Fruit fly (Drosophila melanogaster): ENCODE measurements around the gene Met.

The Met gene

DNA sequence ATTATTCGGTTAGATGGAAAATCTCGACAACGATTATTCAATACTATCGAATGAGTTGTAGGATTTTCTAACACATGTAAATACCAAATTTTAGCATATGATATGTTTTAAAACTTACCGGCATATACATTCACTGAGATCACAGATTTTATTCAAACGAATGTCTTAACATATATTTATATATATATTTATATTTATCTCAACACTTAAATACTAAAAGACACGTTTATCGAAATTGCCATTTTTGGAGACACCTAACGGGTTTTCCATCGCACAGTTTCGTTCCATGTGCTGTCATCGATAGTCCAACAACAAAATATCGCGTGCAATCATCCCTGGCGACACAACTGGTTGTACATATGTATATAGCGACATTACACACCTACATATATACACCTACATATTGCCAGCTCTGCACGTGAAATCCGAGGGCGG lies 4.3 kb upstream of the Met start, which contains the start of the genes CG2247 and CG1703 (continued):
- no peak for TF ChIP-seq nerfin-1 (tag; optimal IDR thresholded peaks at IDR 0.05)
- TF ChIP-seq exex (tag; optimal IDR thresholded peaks at IDR 0.05) = no peak
- TF ChIP-seq hbn (GFP tag; IDR thresholded peaks at IDR 0.05; ENCODE audit: partially characterized antibody) = peak; percentile 78
- TF ChIP-seq CG17186 (GFP tag; optimal IDR thresholded peaks at IDR 0.05) = peak; percentile 39
- TF ChIP-seq zen2 (GFP tag; IDR thresholded peaks at IDR 0.05; ENCODE audit: partially characterized antibody) = peak; percentile 37; the same call in 1 of the 3 replicates
- TF ChIP-seq CG12659 (GFP tag; optimal IDR thresholded peaks at IDR 0.05) = peak; percentile 73
- TF ChIP-seq CG4820 (GFP tag; optimal IDR thresholded peaks at IDR 0.05) = no peak
- no peak for TF ChIP-seq bsh (GFP tag; optimal IDR thresholded peaks at IDR 0.05)
- peak in 1 of 3 experiments; percentile 2 for TF ChIP-seq lola (GFP tag; optimal IDR thresholded peaks at IDR 0.05)
- peak; percentile 90 for TF ChIP-seq Scr (GFP tag; IDR thresholded peaks at IDR 0.05; ENCODE audit: partially characterized antibody)
- no peak for TF ChIP-seq schlank (tag; optimal IDR thresholded peaks at IDR 0.05)
- TF ChIP-seq ranshi (GFP tag; IDR thresholded peaks at IDR 0.05) = no peak
- TF ChIP-seq CG2875 (GFP tag; optimal IDR thresholded peaks at IDR 0.05) = no peak
- TF ChIP-seq CG3838 (GFP tag; optimal IDR thresholded peaks at IDR 0.05) = no peak
- TF ChIP-seq nerfin-2 (GFP tag; IDR thresholded peaks at IDR 0.05; ENCODE audit: partially characterized antibody) = peak; percentile 52
- no peak for TF ChIP-seq CG7372 (GFP tag; IDR thresholded peaks at IDR 0.05)
- peak in 1 of 2 experiments; percentile 45 for TF ChIP-seq insv (GFP tag; optimal IDR thresholded peaks at IDR 0.05)
- TF ChIP-seq Ets97D (GFP tag; optimal IDR thresholded peaks at IDR 0.05) = peak; percentile 25
- TF ChIP-seq ewg (GFP tag; optimal IDR thresholded peaks at IDR 0.05) = no peak
- no peak for TF ChIP-seq unpg (GFP tag; optimal IDR thresholded peaks at IDR 0.05)
- TF ChIP-seq prd (optimal IDR thresholded peaks at IDR 0.05) = no peak
- no peak for TF ChIP-seq prd (GFP tag; IDR thresholded peaks at IDR 0.05)
- no peak for TF ChIP-seq CG13624 (GFP tag; optimal IDR thresholded peaks at IDR 0.05)
- TF ChIP-seq Neu2 (GFP tag; optimal IDR thresholded peaks at IDR 0.05; ENCODE audit: borderline replicate concordance) = no peak
- no peak for TF ChIP-seq ci (GFP tag; IDR thresholded peaks at IDR 0.05)
- no peak for TF ChIP-seq CG6654 (GFP tag; optimal IDR thresholded peaks at IDR 0.05)
- no peak for TF ChIP-seq CG13894 (tag; optimal IDR thresholded peaks at IDR 0.05)
- no peak for TF ChIP-seq seq (GFP tag; IDR thresholded peaks at IDR 0.05)
- TF ChIP-seq bigmax (GFP tag; optimal IDR thresholded peaks at IDR 0.05) = no peak
- no peak for TF ChIP-seq CG7987 (GFP tag; optimal IDR thresholded peaks at IDR 0.05)
- TF ChIP-seq HLH54F (GFP tag; optimal IDR thresholded peaks at IDR 0.05) = no peak
- TF ChIP-seq CG10543 (GFP tag; optimal IDR thresholded peaks at IDR 0.05) = no peak
- no peak for TF ChIP-seq fd3F (GFP tag; optimal IDR thresholded peaks at IDR 0.05)
- TF ChIP-seq CG17612 (GFP tag; IDR thresholded peaks at IDR 0.05) = no peak
- TF ChIP-seq chinmo (GFP tag; IDR thresholded peaks at IDR 0.05; ENCODE audit: partially characterized antibody) = peak; percentile 58; the same call in 1 of the 4 replicates
- no peak for TF ChIP-seq da (GFP tag; optimal IDR thresholded peaks at IDR 0.05)
- no peak for TF ChIP-seq wdn (GFP tag; IDR thresholded peaks at IDR 0.05)
- no peak for TF ChIP-seq ham (GFP tag; IDR thresholded peaks at IDR 0.05)
- no peak for TF ChIP-seq CG10565 (GFP tag; optimal IDR thresholded peaks at IDR 0.05)
- no peak for TF ChIP-seq CG4854 (GFP tag; optimal IDR thresholded peaks at IDR 0.05)
- TF ChIP-seq pros (GFP tag; optimal IDR thresholded peaks at IDR 0.05) = no peak
- no peak for TF ChIP-seq gt (GFP tag; IDR thresholded peaks at IDR 0.05)
- TF ChIP-seq CG3995 (GFP tag; optimal IDR thresholded peaks at IDR 0.05) = no peak
- no peak for TF ChIP-seq Hey (tag; optimal IDR thresholded peaks at IDR 0.05)
- no peak for TF ChIP-seq pum (GFP tag; optimal IDR thresholded peaks at IDR 0.05)
- no peak for TF ChIP-seq CG7786 (GFP tag; optimal IDR thresholded peaks at IDR 0.05)
- TF ChIP-seq CG6683 (GFP tag; optimal IDR thresholded peaks at IDR 0.05) = no peak
- TF ChIP-seq Hr78 (GFP tag; optimal IDR thresholded peaks at IDR 0.05) = no peak
- no peak for TF ChIP-seq CG1603 (tag; optimal IDR thresholded peaks at IDR 0.05)
- peak; percentile 22 for TF ChIP-seq Max (GFP tag; optimal IDR thresholded peaks at IDR 0.05)
